Worm (Caenorhabditis elegans) whole organism, early embryonic: ENCODE measurements around the gene Y53F4B.25.
"Not testable (repeated sequence)": the region's sequence is repeated elsewhere in the genome, so short reads cannot be mapped to it uniquely, and the experiment has no call there.

ENCODE experiments used
- B0310.2 ChIP-seq: sonication (generic microtip); optimal IDR thresholded peaks from 2 replicates; lab custom pipeline; 2016; ENCODE audit warnings: mild to moderate bottlenecking, missing genetic modification characterization, missing compliant biosample characterization
- F13C5.2 ChIP-seq: sonication (generic microtip); optimal IDR thresholded peaks from 2 replicates; lab custom pipeline; 2017; ENCODE audit warnings: mild to moderate bottlenecking, missing genetic modification characterization, inconsistent platforms, missing compliant biosample characterization
- aly-1 ChIP-seq: sonication (generic microtip); optimal IDR thresholded peaks from 2 replicates; lab custom pipeline; 2016; ENCODE audit warnings: missing genetic modification characterization, missing compliant biosample characterization
- ama-1 ChIP-seq: fragments of 150-350 bp; optimal IDR thresholded peaks from 2 replicates; lab custom pipeline; 2014
- ceh-13 ChIP-seq: fragments of 200-800 bp; sonication (Bioruptor generic); optimal IDR thresholded peaks from 2 replicates; lab custom pipeline; 2018; ENCODE audit warnings: mild to moderate bottlenecking, missing genetic modification characterization, missing compliant biosample characterization
- ceh-36 ChIP-seq: sonication (generic microtip); optimal IDR thresholded peaks from 2 replicates; lab custom pipeline; 2016; ENCODE audit warnings: missing genetic modification characterization, inconsistent platforms, missing compliant biosample characterization
- ets-7 ChIP-seq: sonication (generic microtip); optimal IDR thresholded peaks from 2 replicates; lab custom pipeline; 2016; ENCODE audit warnings: missing genotype, missing genetic modification characterization, missing compliant biosample characterization
- flt-1 ChIP-seq: fragments of 200-800 bp; sonication (Bioruptor generic); IDR thresholded peaks from 2 replicates; pipeline ENCODE4 v1.3.6; 2022; ENCODE audit warnings: missing genetic modification characterization, missing compliant biosample characterization
- hmbx-1 ChIP-seq: sonication (generic microtip); optimal IDR thresholded peaks from 2 replicates; lab custom pipeline; 2016; ENCODE audit warnings: mild to moderate bottlenecking, missing genetic modification characterization, missing compliant biosample characterization
- hmg-4 ChIP-seq: fragments of 200-800 bp; sonication (Bioruptor generic); optimal IDR thresholded peaks from 2 replicates; lab custom pipeline; 2018; ENCODE audit warnings: mild to moderate bottlenecking, missing genetic modification characterization, missing compliant biosample characterization
- hnd-1 ChIP-seq: sonication (generic microtip); optimal IDR thresholded peaks from 2 replicates; lab custom pipeline; 2016; ENCODE audit warnings: missing genetic modification characterization, missing compliant biosample characterization
- pes-1 ChIP-seq: fragments of 200-800 bp; sonication (Bioruptor generic); IDR thresholded peaks from 2 replicates; pipeline ENCODE4 v1.3.6; 2022; ENCODE audit warnings: missing genetic modification reagents, missing genetic modification characterization, missing compliant biosample characterization
- scrt-1 ChIP-seq: fragments of 200-800 bp; sonication (Bioruptor generic); IDR thresholded peaks from 2 replicates; pipeline ENCODE4 v1.3.6; 2022; ENCODE audit warnings: missing genetic modification characterization, missing compliant biosample characterization
- sea-1 ChIP-seq: fragments of 200-800 bp; sonication (Bioruptor generic); conservative IDR thresholded peaks from 2 replicates; pipeline ENCODE4 v1.3.6; 2022; ENCODE audit warnings: missing genetic modification characterization, missing compliant biosample characterization
- tbx-11 ChIP-seq: fragments of 200-800 bp; sonication (Bioruptor generic); IDR thresholded peaks from 2 replicates; pipeline ENCODE4 v1.3.6; 2022; ENCODE audit warnings: missing genetic modification characterization, missing compliant biosample characterization
- tbx-37 ChIP-seq: fragments of 200-800 bp; sonication (Bioruptor generic); conservative IDR thresholded peaks from 2 replicates; pipeline ENCODE4 v1.3.6; 2022; ENCODE audit warnings: missing genetic modification reagents, missing genetic modification characterization, missing compliant biosample characterization
- tra-4 ChIP-seq: sonication (generic microtip); optimal IDR thresholded peaks from 2 replicates; lab custom pipeline; 2017; ENCODE audit warnings: missing genetic modification characterization, missing compliant biosample characterization

Y53F4B.25 gene

DNA sequence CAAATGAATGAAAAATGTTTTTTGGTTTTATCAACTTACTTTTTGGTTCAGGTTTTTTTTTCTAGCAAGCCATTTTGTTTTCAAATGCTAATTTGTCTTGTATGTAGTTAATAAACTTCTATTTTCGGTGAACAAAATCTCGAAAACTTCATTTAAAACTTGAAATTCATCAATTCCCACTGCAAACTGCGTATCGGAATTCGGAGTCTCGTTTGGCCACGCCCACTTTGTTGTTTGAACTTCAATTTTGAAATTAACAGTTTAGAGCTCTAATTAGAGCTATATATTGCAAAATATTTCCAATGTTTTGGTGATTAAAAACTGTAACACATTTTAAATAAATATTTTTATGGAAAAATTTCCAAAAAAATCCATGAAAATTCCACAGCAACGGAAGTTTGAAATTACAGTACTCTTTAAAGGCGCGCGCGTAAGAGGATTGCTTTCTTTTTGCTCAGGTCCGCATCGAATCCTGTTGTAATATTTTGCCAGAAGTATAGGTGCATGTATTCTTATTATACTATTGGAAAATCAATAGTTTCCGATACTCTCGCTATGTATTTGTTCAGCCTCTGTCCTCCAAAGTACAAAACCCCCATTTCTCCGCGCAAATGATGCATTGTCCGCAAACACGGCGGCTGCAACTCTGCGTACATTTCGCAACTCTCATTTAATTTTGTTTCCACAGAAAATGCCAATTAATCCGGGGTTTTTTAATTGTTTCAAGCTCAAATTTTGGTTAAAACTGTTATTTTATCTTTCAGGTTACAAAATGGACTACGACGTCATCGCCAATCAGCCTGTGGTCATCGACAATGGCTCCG, 16.2 kb upstream of the Y53F4B.25 start, which contains the start of gene arp-1:
Gene arp-1, plus strand, starts transcription at position 765 of the 824 bp plus-strand sequence.
- TF ChIP-seq scrt-1 (GFP tag; lab: Robert Waterston, UW): no peak
- TF ChIP-seq hmbx-1 (tag; lab: Kevin White, UChicago): no peak
- no peak for TF ChIP-seq ama-1 (lab: Kevin White, UChicago)
- no peak for TF ChIP-seq pes-1 (GFP tag; lab: Robert Waterston, UW)
- no peak for TF ChIP-seq tbx-11
- TF ChIP-seq hmg-4 (GFP tag; lab: Kevin White, UChicago): peak; percentile 35
- no peak for TF ChIP-seq B0310.2 (tag; lab: Kevin White, UChicago)
- TF ChIP-seq aly-1: no peak

ce11 chrII:15124193-15124592, 11.8 kb upstream of the Y53F4B.25 start, which contains the start of gene Y53F4B.23:
Y53F4B.23 (plus strand) TSS chrII:15124504.
- TF ChIP-seq hmbx-1 (tag; lab: Kevin White, UChicago) (no peak), tbx-37 (GFP tag; lab: Robert Waterston, UW) (no peak), aly-1 (no peak), ceh-13 (GFP tag; lab: Kevin White, UChicago) (no peak), sea-1 (no peak), tbx-11 (no peak), B0310.2 (tag; lab: Kevin White, UChicago) (no peak), ama-1 (lab: Kevin White, UChicago) (no peak), pes-1 (GFP tag; lab: Robert Waterston, UW) (no peak), hmg-4 (GFP tag; lab: Kevin White, UChicago) (no peak), F13C5.2 (tag; lab: Kevin White, UChicago) (no peak), flt-1 (no peak), scrt-1 (GFP tag; lab: Robert Waterston, UW) (no peak), hnd-1 (no peak), ceh-36 (tag; lab: Kevin White, UChicago) (no peak), tra-4 (no peak), ets-7 (no peak)

- TF ChIP-seq aly-1 (no peak), sea-1 (no peak), ceh-36 (tag; lab: Kevin White, UChicago) (no peak), flt-1 (no peak), tbx-37 (GFP tag; lab: Robert Waterston, UW) (no peak), ama-1 (lab: Kevin White, UChicago) (no peak), ceh-13 (GFP tag; lab: Kevin White, UChicago) (no peak), ets-7 (no peak), hmg-4 (GFP tag; lab: Kevin White, UChicago) (no peak), tbx-11 (no peak), pes-1 (GFP tag; lab: Robert Waterston, UW) (no peak), scrt-1 (GFP tag; lab: Robert Waterston, UW) (no peak), hnd-1 (no peak), F13C5.2 (tag; lab: Kevin White, UChicago) (no peak), B0310.2 (tag; lab: Kevin White, UChicago) (no peak), hmbx-1 (tag; lab: Kevin White, UChicago) (no peak)
Measured at ce11 chrII:15130512-15130911, 5.5 kb upstream of the Y53F4B.25 start, which contains the start of gene Y53F4B.62. Y53F4B.62 (minus strand) TSS chrII:15130612.

ce11 chrII:15134332-15134731, 1.7 kb upstream of the Y53F4B.25 start, which contains the start of gene Y53F4B.24:
Y53F4B.24 (minus strand) TSS chrII:15134432.
- TF ChIP-seq flt-1 (no peak), ama-1 (lab: Kevin White, UChicago) (no peak), hnd-1 (no peak), aly-1 (no peak), ceh-13 (GFP tag; lab: Kevin White, UChicago) (no peak), B0310.2 (tag; lab: Kevin White, UChicago) (no peak), scrt-1 (GFP tag; lab: Robert Waterston, UW) (no peak), F13C5.2 (tag; lab: Kevin White, UChicago) (no peak), tbx-11 (no peak), hmg-4 (GFP tag; lab: Kevin White, UChicago) (no peak), sea-1 (no peak), tra-4 (no peak), ceh-36 (tag; lab: Kevin White, UChicago) (no peak), tbx-37 (GFP tag; lab: Robert Waterston, UW) (no peak), hmbx-1 (tag; lab: Kevin White, UChicago) (no peak)

DNA sequence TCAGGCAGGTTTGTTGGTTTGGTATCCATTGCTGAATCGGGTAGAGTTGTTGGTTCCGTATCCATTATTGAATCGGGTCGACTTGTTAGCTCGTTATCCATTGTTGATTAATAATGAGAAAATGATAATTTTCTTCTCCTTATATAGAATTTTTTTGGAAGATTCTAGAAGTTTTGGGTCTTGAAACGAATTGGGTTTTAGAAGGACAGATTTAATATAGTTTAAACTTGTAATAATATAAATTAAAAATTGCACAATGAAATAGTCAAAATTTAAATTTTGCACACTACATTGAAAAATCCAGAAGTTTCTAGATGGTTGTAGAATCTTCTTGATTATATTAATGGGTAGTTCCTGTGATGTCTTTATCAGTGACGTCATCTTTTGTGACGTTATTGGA, 4.9 kb downstream of the Y53F4B.25 start, which contains the start of gene Y53F4B.26:
Gene Y53F4B.26, minus strand, starts transcription at position 101 of the 400 bp plus-strand sequence.
- not testable (repeated sequence) for TF ChIP-seq hmbx-1 (tag; lab: Kevin White, UChicago); flt-1; ceh-36 (tag; lab: Kevin White, UChicago)

DNA sequence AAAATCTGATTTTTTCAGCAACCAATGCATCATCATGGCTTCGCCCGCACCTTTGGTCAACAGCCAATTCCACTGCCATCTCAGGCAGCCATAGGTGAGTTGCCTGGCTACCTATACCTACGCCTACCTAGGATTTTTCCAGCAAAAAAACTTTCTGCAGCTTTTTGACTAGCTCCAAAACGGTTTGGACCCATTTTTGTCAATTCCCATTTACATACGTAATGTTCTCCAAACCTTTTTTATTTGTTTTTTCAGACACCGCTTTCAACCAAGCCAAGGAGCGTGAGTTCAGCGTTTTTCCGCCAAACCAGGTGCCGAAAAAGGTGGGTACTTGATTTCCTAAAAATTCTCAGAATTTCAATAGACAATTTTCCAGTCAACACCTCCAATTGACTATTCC, 7.7 kb downstream of the Y53F4B.25 start:
- no peak for TF ChIP-seq F13C5.2 (tag; lab: Kevin White, UChicago)
- TF ChIP-seq ceh-36 (tag; lab: Kevin White, UChicago): no peak

DNA sequence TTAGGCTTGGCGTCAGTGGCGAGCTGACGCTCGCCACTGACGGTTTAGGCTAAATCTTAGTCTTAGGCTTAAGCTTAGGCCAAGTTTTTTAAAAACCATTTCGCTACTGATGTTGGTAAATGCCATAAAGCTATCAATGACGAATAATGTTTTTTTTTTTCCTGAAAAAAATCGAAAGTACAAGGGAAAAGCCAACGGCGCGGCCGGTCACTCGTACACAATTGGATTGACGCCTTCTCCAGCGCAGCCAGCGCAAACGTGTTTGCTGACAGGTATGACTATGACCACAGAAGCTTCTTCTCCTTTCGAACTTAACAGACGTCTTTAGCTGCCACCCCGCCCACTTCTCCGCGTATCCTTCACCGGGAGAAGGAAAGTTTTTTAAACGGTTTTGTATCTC, 9.6 kb downstream of the Y53F4B.25 start, which contains the start of gene Y53F4B.27:
Gene Y53F4B.27, plus strand, starts transcription at position 301 of the 400 bp plus-strand sequence.
- TF ChIP-seq hmbx-1 (tag; lab: Kevin White, UChicago) (no peak), sea-1 (no peak), aly-1 (no peak)

DNA sequence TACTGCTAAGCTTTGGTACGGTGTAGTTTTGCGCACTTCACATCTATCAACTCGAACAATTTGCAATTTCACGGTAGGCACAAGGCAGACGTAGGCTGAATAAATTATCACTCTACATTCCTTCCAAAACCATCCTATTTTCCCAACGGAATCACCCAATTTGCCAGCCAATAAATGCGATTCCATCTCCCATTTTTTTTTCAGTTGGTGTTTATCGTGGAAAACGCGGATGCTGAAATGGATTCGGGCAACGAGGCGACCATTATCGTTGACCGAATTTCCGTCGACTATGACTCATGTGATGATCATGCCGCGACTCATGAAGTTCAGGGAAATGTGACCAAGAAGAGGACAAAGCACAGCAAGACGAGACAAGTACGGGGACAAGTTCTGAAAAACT, 12.5 kb downstream of the Y53F4B.25 start:
- TF ChIP-seq aly-1: no peak
- TF ChIP-seq ama-1 (lab: Kevin White, UChicago): no peak
- no peak for TF ChIP-seq tra-4
- TF ChIP-seq hnd-1: no peak
- no peak for TF ChIP-seq hmg-4 (GFP tag; lab: Kevin White, UChicago)
- no peak for TF ChIP-seq ceh-36 (tag; lab: Kevin White, UChicago)
- TF ChIP-seq tbx-11: no peak
- no peak for TF ChIP-seq F13C5.2 (tag; lab: Kevin White, UChicago)
- no peak for TF ChIP-seq scrt-1 (GFP tag; lab: Robert Waterston, UW)
- no peak for TF ChIP-seq pes-1 (GFP tag; lab: Robert Waterston, UW)
- TF ChIP-seq tbx-37 (GFP tag; lab: Robert Waterston, UW): no peak
- TF ChIP-seq B0310.2 (tag; lab: Kevin White, UChicago): no peak
- no peak for TF ChIP-seq ceh-13 (GFP tag; lab: Kevin White, UChicago)
- no peak for TF ChIP-seq ets-7
- no peak for TF ChIP-seq hmbx-1 (tag; lab: Kevin White, UChicago)
- TF ChIP-seq flt-1: no peak
- TF ChIP-seq sea-1: no peak
